Fruit fly (Drosophila melanogaster) whole organism, pupa: ENCODE data around the gene Pop4.

ENCODE experiments used
- CG17806 ChIP-seq: fragments of 200-800 bp; sonication (Bioruptor generic); optimal IDR thresholded peaks from 2 replicates; lab custom pipeline; 2018; ENCODE audit warnings: missing biosample characterization, mild to moderate bottlenecking, missing genetic modification characterization, moderate library complexity
- CG34367 ChIP-seq: fragments of 200-800 bp; sonication (Bioruptor generic); optimal IDR thresholded peaks from 2 replicates; lab custom pipeline; 2018; ENCODE audit warnings: missing biosample characterization, mild to moderate bottlenecking, missing genetic modification characterization
- CG4496 ChIP-seq: fragments of 200-800 bp; sonication (Bioruptor generic); IDR thresholded peaks from 3 replicates; pipeline ENCODE4 v1.3.6; 2022; ENCODE audit warnings: missing biosample characterization, missing genetic modification characterization
- CG8159 ChIP-seq: fragments of 200-800 bp; sonication (Bioruptor generic); optimal IDR thresholded peaks from 3 replicates; lab custom pipeline; 2018; ENCODE audit warnings: missing biosample characterization, mild to moderate bottlenecking, missing genetic modification characterization, moderate library complexity
- CG8301 ChIP-seq: fragments of 200-800 bp; sonication (Bioruptor generic); optimal IDR thresholded peaks from 2 replicates; lab custom pipeline; 2018; ENCODE audit warnings: missing biosample characterization, mild to moderate bottlenecking, missing genetic modification characterization

DNA sequence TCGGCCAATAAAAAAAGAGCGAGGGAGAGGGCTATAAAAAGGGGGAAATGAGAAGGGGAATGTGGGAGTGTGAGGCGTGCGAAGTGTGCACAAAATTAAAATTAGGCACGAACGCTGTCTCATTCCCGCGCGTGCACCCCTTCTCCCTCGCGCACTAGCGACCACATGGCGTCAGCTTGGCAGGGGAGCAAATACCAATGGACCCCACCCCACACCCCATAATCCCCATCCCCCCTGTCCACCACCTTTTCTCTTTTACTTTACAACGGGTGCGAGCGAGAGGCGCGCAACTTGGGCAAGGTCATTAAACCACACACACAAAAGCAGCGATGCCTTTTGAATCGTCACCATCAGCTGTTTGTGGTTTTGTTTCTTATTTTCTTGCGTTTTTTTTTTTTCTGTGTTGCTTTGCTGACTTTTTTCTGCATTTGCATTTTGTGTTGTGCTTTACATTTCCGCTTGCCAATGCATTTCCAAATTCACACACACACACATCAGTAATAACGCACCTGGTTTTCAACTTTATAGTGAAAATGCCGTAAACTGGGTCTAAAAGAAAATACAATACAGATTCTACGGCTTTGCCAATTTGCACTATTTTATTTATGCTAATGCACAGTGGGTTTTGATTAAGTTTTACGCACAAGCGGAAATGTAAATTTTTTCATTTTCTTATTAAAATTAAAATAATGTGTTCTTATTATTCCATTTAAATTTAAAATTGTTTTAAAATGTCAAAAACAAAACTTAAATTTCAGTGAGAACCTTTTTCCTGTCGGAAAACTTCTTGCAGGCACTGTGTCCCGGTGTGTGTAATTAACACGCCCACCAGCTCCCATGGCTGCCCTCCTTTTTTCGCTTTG lies 46.1 kb upstream of the Pop4 start:
- TF ChIP-seq CG34367 (tag; lab: Kevin White, UChicago) (peak; percentile 36), CG4496 (peak; percentile 71), CG8301 (peak; percentile 50), CG8159 (tag; lab: Kevin White, UChicago) (peak; percentile 72), CG17806 (peak; percentile 46)
